Worm (Caenorhabditis elegans) whole organism, young adult: ENCODE results near the gene dsb-2.

Experiments used
- B0336.3 ChIP-seq: fragments of 200-800 bp; sonication (Bioruptor generic); IDR thresholded peaks from 2 replicates; pipeline ENCODE4 v1.3.6; 2022; ENCODE audit warnings: missing genetic modification characterization, missing compliant biosample characterization
- C17E4.6 ChIP-seq: fragments of 200-800 bp; sonication (Bioruptor generic); IDR thresholded peaks from 2 replicates; pipeline ENCODE4 v1.3.6; 2022; ENCODE audit warnings: missing genetic modification reagents, missing genetic modification characterization, missing compliant biosample characterization
- F22D6.2 ChIP-seq: sonication (generic microtip); optimal IDR thresholded peaks from 2 replicates; lab custom pipeline; 2016; ENCODE audit warnings: mild to moderate bottlenecking, missing genetic modification characterization, missing compliant biosample characterization
- F23B12.7 ChIP-seq: sonication (generic microtip); optimal IDR thresholded peaks from 2 replicates; lab custom pipeline; 2017; ENCODE audit warnings: missing genetic modification characterization, mild to moderate bottlenecking, missing compliant biosample characterization, antibody characterized with exemption, moderate library complexity; ENCODE audit not compliant: insufficient read depth
- F49E8.2 ChIP-seq: sonication (generic microtip); optimal IDR thresholded peaks from 3 replicates; lab custom pipeline; 2017; ENCODE audit warnings: missing genetic modification characterization, mild to moderate bottlenecking, missing compliant biosample characterization, antibody characterized with exemption, moderate library complexity; ENCODE audit not compliant: insufficient read depth
- F52B5.7 ChIP-seq: sonication (generic microtip); optimal IDR thresholded peaks from 2 replicates; lab custom pipeline; 2016; ENCODE audit warnings: mild to moderate bottlenecking, missing genetic modification characterization, missing compliant biosample characterization
- F55B11.4 ChIP-seq: sonication (generic microtip); optimal IDR thresholded peaks from 2 replicates; lab custom pipeline; 2016; ENCODE audit warnings: missing compliant biosample characterization, missing genetic modification characterization, borderline replicate concordance; ENCODE audit not compliant: insufficient read depth
- K12H6.12 ChIP-seq: fragments of 200-800 bp; sonication (Bioruptor generic); optimal IDR thresholded peaks from 2 replicates; lab custom pipeline; 2018; ENCODE audit warnings: mild to moderate bottlenecking, missing genetic modification characterization, missing compliant biosample characterization
- Y56A3A.18 ChIP-seq: fragments of 200-800 bp; sonication (Bioruptor generic); IDR thresholded peaks from 2 replicates; pipeline ENCODE4 v1.3.6; 2022; ENCODE audit warnings: missing genetic modification reagents, missing genetic modification characterization, missing compliant biosample characterization
- Y95B8A.8 ChIP-seq: fragments of 200-800 bp; sonication (Bioruptor generic); IDR thresholded peaks from 2 replicates; pipeline ENCODE4 v1.3.6; 2022; ENCODE audit warnings: missing genetic modification reagents, missing genetic modification characterization, missing compliant biosample characterization
- athp-1 ChIP-seq: sonication (generic microtip); optimal IDR thresholded peaks from 2 replicates; lab custom pipeline; 2017; ENCODE audit warnings: mild to moderate bottlenecking, missing genetic modification characterization, missing compliant biosample characterization
- attf-3 ChIP-seq: fragments of 200-800 bp; sonication (Bioruptor generic); conservative IDR thresholded peaks from 2 replicates; pipeline ENCODE4 v1.3.6; 2022; ENCODE audit warnings: missing genetic modification reagents, missing genetic modification characterization, missing compliant biosample characterization
- attf-6 ChIP-seq: fragments of 200-800 bp; sonication (Bioruptor generic); IDR thresholded peaks from 2 replicates; pipeline ENCODE4 v1.3.6; 2022; ENCODE audit warnings: missing genetic modification reagents, missing genetic modification characterization, missing compliant biosample characterization
- bed-1 ChIP-seq: fragments of 200-800 bp; sonication (Bioruptor generic); IDR thresholded peaks from 2 replicates; pipeline ENCODE4 v1.3.6; 2022; ENCODE audit warnings: missing genetic modification reagents, missing genetic modification characterization, missing compliant biosample characterization
- ccch-3 ChIP-seq: fragments of 200-800 bp; sonication (Bioruptor generic); optimal IDR thresholded peaks from 2 replicates; lab custom pipeline; 2018; ENCODE audit warnings: mild to moderate bottlenecking, missing genetic modification characterization, missing compliant biosample characterization
- ceh-100 ChIP-seq: fragments of 200-800 bp; sonication (Bioruptor generic); IDR thresholded peaks from 2 replicates; pipeline ENCODE4 v1.3.6; 2022; ENCODE audit warnings: missing genetic modification reagents, missing genetic modification characterization, missing compliant biosample characterization
- dpff-1 ChIP-seq: sonication (generic microtip); optimal IDR thresholded peaks from 2 replicates; lab custom pipeline; 2017; ENCODE audit warnings: mild to moderate bottlenecking, missing genetic modification characterization, missing compliant biosample characterization
- efl-1 ChIP-seq: fragments of 150-350 bp; optimal IDR thresholded peaks from 2 replicates; lab custom pipeline; 2014; ENCODE audit warnings: missing biosample characterization, missing genetic modification reagents, missing genetic modification characterization
- egl-18 ChIP-seq: fragments of 200-800 bp; sonication (Bioruptor generic); IDR thresholded peaks from 2 replicates; pipeline ENCODE4 v1.3.6; 2022; ENCODE audit warnings: missing genetic modification reagents, missing genetic modification characterization, missing compliant biosample characterization
- egl-44 ChIP-seq: fragments of 200-800 bp; sonication (Bioruptor generic); IDR thresholded peaks from 2 replicates; pipeline ENCODE4 v1.3.6; 2022; ENCODE audit warnings: missing genetic modification reagents, missing genetic modification characterization, missing compliant biosample characterization
- ets-4 ChIP-seq: fragments of 200-800 bp; sonication (Bioruptor generic); optimal IDR thresholded peaks from 2 replicates; lab custom pipeline; 2018; ENCODE audit warnings: mild to moderate bottlenecking, missing genetic modification characterization, missing compliant biosample characterization
- hlh-12 ChIP-seq: sonication (generic microtip); optimal IDR thresholded peaks from 2 replicates; lab custom pipeline; 2016; ENCODE audit warnings: missing genetic modification characterization, missing compliant biosample characterization
- hlh-26 ChIP-seq: fragments of 200-800 bp; sonication (Bioruptor generic); conservative IDR thresholded peaks from 2 replicates; pipeline ENCODE4 v1.3.6; 2022; ENCODE audit warnings: missing genetic modification reagents, missing genetic modification characterization, missing compliant biosample characterization
- hrde-1 ChIP-seq: sonication (generic microtip); optimal IDR thresholded peaks from 2 replicates; lab custom pipeline; 2016; ENCODE audit warnings: missing genetic modification characterization, mild to moderate bottlenecking, missing compliant biosample characterization, moderate library complexity, missing genotype, missing genetic modification reagents, borderline replicate concordance
- lin-35 ChIP-seq, 3 experiments: fragments of 150-350 bp in 2 of 3; sonication (generic microtip) in 1 of 3; optimal IDR thresholded peaks; 2 replicates each; lab custom pipeline; 2014 to 2018; ENCODE audit warnings: missing biosample characterization in 3 of 3, missing genetic modification characterization in 3 of 3, missing genetic modification reagents in 3 of 3
- lin-40 ChIP-seq: sonication (generic microtip); optimal IDR thresholded peaks from 2 replicates; lab custom pipeline; 2016; ENCODE audit warnings: missing genetic modification characterization, mild to moderate bottlenecking, missing compliant biosample characterization, missing genotype, missing genetic modification reagents
- lin-54 ChIP-seq: fragments of 200-800 bp; sonication (Bioruptor generic); optimal IDR thresholded peaks from 2 replicates; lab custom pipeline; 2018; ENCODE audit warnings: mild to moderate bottlenecking, missing genetic modification characterization, missing compliant biosample characterization
- madf-10 ChIP-seq: sonication (generic microtip); optimal IDR thresholded peaks from 2 replicates; lab custom pipeline; 2016; ENCODE audit warnings: mild to moderate bottlenecking, missing genetic modification characterization, missing compliant biosample characterization
- mel-28 ChIP-seq: sonication (generic microtip); optimal IDR thresholded peaks from 2 replicates; lab custom pipeline; 2016; ENCODE audit warnings: borderline replicate concordance, mild to moderate bottlenecking, missing genetic modification characterization, missing compliant biosample characterization
- mes-4 ChIP-seq: sonication (generic microtip); optimal IDR thresholded peaks from 2 replicates; lab custom pipeline; 2016; ENCODE audit warnings: missing genotype, missing genetic modification characterization, missing compliant biosample characterization
- mxl-1 ChIP-seq: sonication (generic microtip); optimal IDR thresholded peaks from 2 replicates; lab custom pipeline; 2016; ENCODE audit warnings: missing genetic modification characterization, missing compliant biosample characterization
- nfyb-1 ChIP-seq: fragments of 200-800 bp; sonication (Bioruptor generic); IDR thresholded peaks from 2 replicates; pipeline ENCODE4 v1.3.6; 2022; ENCODE audit warnings: missing genetic modification reagents, missing genetic modification characterization, missing compliant biosample characterization
- nhr-179 ChIP-seq: sonication (generic microtip); optimal IDR thresholded peaks from 2 replicates; lab custom pipeline; 2016; ENCODE audit warnings: mild to moderate bottlenecking, missing genetic modification characterization, missing compliant biosample characterization
- nhr-80 ChIP-seq: sonication (generic microtip); optimal IDR thresholded peaks from 2 replicates; lab custom pipeline; 2016; ENCODE audit warnings: missing genetic modification characterization, missing compliant biosample characterization
- snpc-1.1 ChIP-seq: sonication (generic microtip); optimal IDR thresholded peaks from 2 replicates; lab custom pipeline; 2017; ENCODE audit warnings: missing genetic modification characterization, mild to moderate bottlenecking, missing compliant biosample characterization, antibody characterized with exemption, moderate library complexity, missing genotype, missing genetic modification reagents; ENCODE audit not compliant: insufficient read depth
- snpc-4 ChIP-seq, 5 experiments: fragments of 150-350 bp in 1 of 5; sonication (generic microtip) in 4 of 5; optimal IDR thresholded peaks; 2 replicates each; lab custom pipeline; 2014 to 2018; ENCODE audit warnings: missing genetic modification characterization in 5 of 5, missing biosample characterization in 3 of 5, antibody characterized with exemption in 2 of 5, mild to moderate bottlenecking in 2 of 5, missing compliant biosample characterization in 2 of 5, missing genotype in 2 of 5, moderate library complexity in 2 of 5, missing genetic modification reagents in 1 of 5
- somi-1 ChIP-seq: fragments of 200-800 bp; sonication (Bioruptor generic); optimal IDR thresholded peaks from 2 replicates; lab custom pipeline; 2018; ENCODE audit warnings: mild to moderate bottlenecking, missing genetic modification characterization, missing compliant biosample characterization
- tbp1 ChIP-seq: fragments of 200-800 bp; sonication (Bioruptor generic); optimal IDR thresholded peaks from 2 replicates; lab custom pipeline; 2018; ENCODE audit warnings: mild to moderate bottlenecking, missing genetic modification characterization, missing compliant biosample characterization
- tbx-9 ChIP-seq: sonication (generic microtip); optimal IDR thresholded peaks from 2 replicates; lab custom pipeline; 2016; ENCODE audit warnings: borderline replicate concordance, missing genetic modification characterization, inconsistent platforms, missing compliant biosample characterization
- unc-62 ChIP-seq: fragments of 150-350 bp; optimal IDR thresholded peaks from 2 replicates; lab custom pipeline; 2014; ENCODE audit warnings: missing biosample characterization, missing genetic modification reagents, missing genetic modification characterization
- zfh-2 ChIP-seq: fragments of 200-800 bp; sonication (Bioruptor generic); conservative IDR thresholded peaks from 2 replicates; pipeline ENCODE4 v1.3.6; 2022; ENCODE audit warnings: missing genetic modification reagents, missing genetic modification characterization, missing compliant biosample characterization
- ztf-22 ChIP-seq: fragments of 200-800 bp; sonication (Bioruptor generic); optimal IDR thresholded peaks from 2 replicates; lab custom pipeline; 2018; ENCODE audit warnings: mild to moderate bottlenecking, missing genetic modification characterization, moderate library complexity, missing compliant biosample characterization
- ztf-25 ChIP-seq: fragments of 200-800 bp; sonication (Bioruptor generic); IDR thresholded peaks from 2 replicates; pipeline ENCODE4 v1.3.6; 2022; ENCODE audit warnings: missing genetic modification reagents, missing genetic modification characterization, missing compliant biosample characterization

The dsb-2 gene

DNA sequence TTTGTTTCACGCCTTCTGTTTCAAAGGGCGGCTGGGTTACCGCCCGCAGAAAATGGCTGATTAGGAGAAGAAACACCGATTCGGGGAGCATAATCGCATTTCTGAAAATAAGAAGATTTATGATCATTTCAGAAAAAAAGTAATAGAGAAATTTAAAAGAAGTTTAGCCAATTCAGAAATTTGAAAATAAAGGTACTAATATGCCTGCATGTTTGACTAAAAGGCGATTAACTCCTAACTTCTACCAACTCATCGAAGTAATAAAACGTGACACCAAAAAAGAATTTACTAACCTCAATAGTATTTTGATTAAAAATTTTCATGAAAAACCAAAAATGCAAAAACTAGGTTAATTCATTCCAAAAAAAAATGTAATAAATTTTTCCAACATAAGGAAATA, 13.9 kb downstream of the dsb-2 start, which contains the start of gene plx-2:
Gene plx-2, minus strand, starts transcription at position 101 of the 400 bp plus-strand sequence.
- TF ChIP-seq hlh-12 (tag; lab: Kevin White, UChicago) (no peak), K12H6.12 (no peak), ceh-100 (no peak), lin-54 (GFP tag; lab: Kevin White, UChicago) (no peak), egl-44 (GFP tag; lab: Robert Waterston, UW) (no peak), zfh-2 (no peak), dpff-1 (tag; lab: Kevin White, UChicago) (no peak)
- TF ChIP-seq, all 124 proteins: peak for 0

DNA sequence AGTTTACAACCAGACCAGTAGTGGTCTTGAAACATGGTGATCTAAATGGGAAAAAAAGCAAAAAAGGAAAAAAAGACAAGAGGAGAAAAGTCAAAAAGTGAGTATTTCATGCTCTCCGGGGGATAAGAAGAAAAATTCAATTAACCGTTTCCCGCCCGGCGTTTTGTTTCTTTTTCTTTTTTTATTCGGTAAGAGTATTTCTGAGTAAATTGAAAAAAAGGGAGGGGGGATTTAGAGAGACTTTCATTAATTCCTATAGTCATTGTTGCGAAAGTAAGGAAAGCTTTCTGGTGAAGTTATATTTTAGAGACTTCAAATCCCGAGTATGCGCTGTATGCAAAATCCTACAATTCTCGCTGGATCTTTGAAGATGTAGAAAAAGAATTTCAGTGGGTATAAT, 16.8 kb downstream of the dsb-2 start:
- TF ChIP-seq ccch-3 (GFP tag; lab: Kevin White, UChicago) (no peak), tbx-9 (tag; lab: Kevin White, UChicago) (no peak), mes-4 (tag; lab: Kevin White, UChicago) (no peak), madf-10 (no peak), Y56A3A.18 (no peak), nfyb-1 (GFP tag; lab: Robert Waterston, UW) (no peak), lin-35 (GFP tag; optimal IDR thresholded peaks at IDR 0.05; lab: Kevin White, UChicago) (no peak), attf-3 (GFP tag; lab: Robert Waterston, UW) (no peak), bed-1 (no peak), ztf-22 (no peak), hrde-1 (no peak), snpc-4 (GFP tag; optimal IDR thresholded peaks at IDR 0.05; lab: Kevin White, UChicago) (no peak), snpc-4 (tag; optimal IDR thresholded peaks at IDR 0.05; lab: Kevin White, UChicago) (no peak), tbp1 (GFP tag; lab: Kevin White, UChicago) (no peak), Y95B8A.8 (no peak), nhr-80 (tag; lab: Kevin White, UChicago) (no peak), hlh-26 (GFP tag; lab: Robert Waterston, UW) (no peak)

DNA sequence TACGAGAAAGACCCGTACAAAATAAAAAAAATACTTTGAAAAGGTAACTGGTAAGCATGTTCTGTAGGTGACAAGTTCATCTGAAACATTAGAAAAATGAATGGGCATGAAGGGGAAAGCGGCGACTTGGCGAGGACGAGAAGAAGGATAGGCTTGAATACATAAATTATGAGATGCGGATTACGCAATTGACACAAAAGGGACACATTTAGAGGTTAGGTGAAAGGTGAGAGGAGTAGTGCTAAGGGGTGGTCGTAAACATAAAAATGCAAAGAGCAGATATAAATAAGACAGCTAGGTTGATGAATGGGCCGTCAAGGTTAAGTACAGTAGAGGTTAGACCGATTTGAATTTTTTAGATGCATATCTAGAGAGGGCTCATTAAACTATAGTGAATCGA, 17.9 kb downstream of the dsb-2 start:
- no peak for TF ChIP-seq mel-28
- TF ChIP-seq F23B12.7 (tag; lab: Kevin White, UChicago): no peak
- no peak for TF ChIP-seq unc-62 (GFP tag; lab: Kevin White, UChicago)
- no peak for TF ChIP-seq F52B5.7 (tag; lab: Kevin White, UChicago)
- TF ChIP-seq nhr-179 (tag; lab: Kevin White, UChicago): no peak
- no peak for TF ChIP-seq mxl-1 (tag; lab: Kevin White, UChicago)
- no peak for TF ChIP-seq egl-18 (GFP tag; lab: Robert Waterston, UW)
- no peak for TF ChIP-seq F22D6.2 (tag; lab: Kevin White, UChicago)
- no peak for TF ChIP-seq nfyb-1 (GFP tag; lab: Robert Waterston, UW)
- no peak for TF ChIP-seq attf-6
- no peak for TF ChIP-seq F55B11.4 (tag; lab: Kevin White, UChicago)
- no peak for TF ChIP-seq C17E4.6 (GFP tag; lab: Robert Waterston, UW)
- TF ChIP-seq efl-1 (GFP tag; lab: Kevin White, UChicago): no peak

DNA sequence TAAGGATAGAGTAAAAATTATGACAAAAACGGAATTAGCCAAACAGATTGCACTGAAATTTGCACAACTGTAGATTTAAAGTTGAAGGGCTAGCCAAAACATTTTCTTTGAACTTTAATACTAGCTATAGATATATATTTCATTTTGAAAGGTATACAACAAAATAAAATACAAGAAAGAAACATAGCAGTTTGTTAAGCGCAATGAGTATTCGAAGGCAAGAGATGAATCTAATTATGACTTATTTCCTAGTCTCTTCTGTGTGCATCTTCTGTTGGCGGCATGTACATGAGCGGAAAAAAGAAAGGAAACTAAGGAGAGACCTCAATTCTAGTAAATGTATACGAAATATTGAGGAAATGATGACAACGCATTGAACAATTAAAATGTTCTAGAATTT, 21.2 kb downstream of the dsb-2 start:
- TF ChIP-seq Y56A3A.18: no peak
- TF ChIP-seq B0336.3: no peak
- TF ChIP-seq bed-1: no peak
- TF ChIP-seq ztf-25: no peak
- no peak for TF ChIP-seq F49E8.2 (tag; lab: Kevin White, UChicago)
- no peak for TF ChIP-seq ets-4 (GFP tag; lab: Kevin White, UChicago)
- TF ChIP-seq athp-1 (tag; lab: Kevin White, UChicago): no peak
- no peak for TF ChIP-seq snpc-1.1
- TF ChIP-seq somi-1 (GFP tag; lab: Kevin White, UChicago): no peak
- TF ChIP-seq lin-40: no peak
